Worm (Caenorhabditis elegans) whole organism, early embryonic: ENCODE data around the gene rpl-43.
A peak's percentile ranks its signal among the peaks of the same experiment; 100 is the strongest.

ENCODE experiments used
- B0310.2 ChIP-seq: sonication (generic microtip); optimal IDR thresholded peaks from 2 replicates; lab custom pipeline; 2016; ENCODE audit warnings: mild to moderate bottlenecking, missing genetic modification characterization, missing compliant biosample characterization
- F13C5.2 ChIP-seq: sonication (generic microtip); optimal IDR thresholded peaks from 2 replicates; lab custom pipeline; 2017; ENCODE audit warnings: mild to moderate bottlenecking, missing genetic modification characterization, inconsistent platforms, missing compliant biosample characterization
- aly-1 ChIP-seq: sonication (generic microtip); optimal IDR thresholded peaks from 2 replicates; lab custom pipeline; 2016; ENCODE audit warnings: missing genetic modification characterization, missing compliant biosample characterization
- ama-1 ChIP-seq: fragments of 150-350 bp; optimal IDR thresholded peaks from 2 replicates; lab custom pipeline; 2014
- ceh-13 ChIP-seq: fragments of 200-800 bp; sonication (Bioruptor generic); optimal IDR thresholded peaks from 2 replicates; lab custom pipeline; 2018; ENCODE audit warnings: mild to moderate bottlenecking, missing genetic modification characterization, missing compliant biosample characterization
- ceh-36 ChIP-seq: sonication (generic microtip); optimal IDR thresholded peaks from 2 replicates; lab custom pipeline; 2016; ENCODE audit warnings: missing genetic modification characterization, inconsistent platforms, missing compliant biosample characterization
- ets-7 ChIP-seq: sonication (generic microtip); optimal IDR thresholded peaks from 2 replicates; lab custom pipeline; 2016; ENCODE audit warnings: missing genotype, missing genetic modification characterization, missing compliant biosample characterization
- flt-1 ChIP-seq: fragments of 200-800 bp; sonication (Bioruptor generic); IDR thresholded peaks from 2 replicates; pipeline ENCODE4 v1.3.6; 2022; ENCODE audit warnings: missing genetic modification characterization, missing compliant biosample characterization
- hmbx-1 ChIP-seq: sonication (generic microtip); optimal IDR thresholded peaks from 2 replicates; lab custom pipeline; 2016; ENCODE audit warnings: mild to moderate bottlenecking, missing genetic modification characterization, missing compliant biosample characterization
- hmg-4 ChIP-seq: fragments of 200-800 bp; sonication (Bioruptor generic); optimal IDR thresholded peaks from 2 replicates; lab custom pipeline; 2018; ENCODE audit warnings: mild to moderate bottlenecking, missing genetic modification characterization, missing compliant biosample characterization
- hnd-1 ChIP-seq: sonication (generic microtip); optimal IDR thresholded peaks from 2 replicates; lab custom pipeline; 2016; ENCODE audit warnings: missing genetic modification characterization, missing compliant biosample characterization
- pes-1 ChIP-seq: fragments of 200-800 bp; sonication (Bioruptor generic); IDR thresholded peaks from 2 replicates; pipeline ENCODE4 v1.3.6; 2022; ENCODE audit warnings: missing genetic modification reagents, missing genetic modification characterization, missing compliant biosample characterization
- scrt-1 ChIP-seq: fragments of 200-800 bp; sonication (Bioruptor generic); IDR thresholded peaks from 2 replicates; pipeline ENCODE4 v1.3.6; 2022; ENCODE audit warnings: missing genetic modification characterization, missing compliant biosample characterization
- sea-1 ChIP-seq: fragments of 200-800 bp; sonication (Bioruptor generic); conservative IDR thresholded peaks from 2 replicates; pipeline ENCODE4 v1.3.6; 2022; ENCODE audit warnings: missing genetic modification characterization, missing compliant biosample characterization
- tbx-11 ChIP-seq: fragments of 200-800 bp; sonication (Bioruptor generic); IDR thresholded peaks from 2 replicates; pipeline ENCODE4 v1.3.6; 2022; ENCODE audit warnings: missing genetic modification characterization, missing compliant biosample characterization
- tbx-37 ChIP-seq: fragments of 200-800 bp; sonication (Bioruptor generic); conservative IDR thresholded peaks from 2 replicates; pipeline ENCODE4 v1.3.6; 2022; ENCODE audit warnings: missing genetic modification reagents, missing genetic modification characterization, missing compliant biosample characterization
- tra-4 ChIP-seq: sonication (generic microtip); optimal IDR thresholded peaks from 2 replicates; lab custom pipeline; 2017; ENCODE audit warnings: missing genetic modification characterization, missing compliant biosample characterization

The rpl-43 gene

ce11 chrII:14132733-14133132 is 22.4 kb upstream of the rpl-43 start, which contains the start of gene algn-3:
Gene algn-3, minus strand, starts transcription at chrII:14132833.
- TF ChIP-seq ama-1 = no peak
- TF ChIP-seq scrt-1 = no peak
- no peak for TF ChIP-seq B0310.2 (tag; lab: Kevin White, UChicago)
- no peak for TF ChIP-seq hnd-1 (tag; lab: Kevin White, UChicago)
- TF ChIP-seq tbx-37 (GFP tag; lab: Robert Waterston, UW) = no peak

- TF ChIP-seq tra-4 (tag; lab: Kevin White, UChicago) (no peak), B0310.2 (tag; lab: Kevin White, UChicago) (no peak), tbx-37 (GFP tag; lab: Robert Waterston, UW) (no peak), sea-1 (GFP tag; lab: Robert Waterston, UW) (no peak), hnd-1 (tag; lab: Kevin White, UChicago) (no peak), tbx-11 (GFP tag; lab: Robert Waterston, UW) (no peak), pes-1 (GFP tag; lab: Robert Waterston, UW) (no peak), aly-1 (no peak), ama-1 (no peak), hmg-4 (no peak), ceh-13 (GFP tag; lab: Kevin White, UChicago) (no peak), flt-1 (no peak), ets-7 (tag; lab: Kevin White, UChicago) (no peak), scrt-1 (no peak)
These were observed 18.8 kb upstream of the rpl-43 start for ce11 chrII:14136302-14136701.

- TF ChIP-seq pes-1 (GFP tag; lab: Robert Waterston, UW) (no peak), ama-1 (no peak), aly-1 (no peak), scrt-1 (no peak), F13C5.2 (tag; lab: Kevin White, UChicago) (no peak), tbx-11 (GFP tag; lab: Robert Waterston, UW) (no peak), hmg-4 (no peak), ceh-36 (no peak), sea-1 (GFP tag; lab: Robert Waterston, UW) (no peak), ets-7 (tag; lab: Kevin White, UChicago) (no peak), ceh-13 (GFP tag; lab: Kevin White, UChicago) (no peak), B0310.2 (tag; lab: Kevin White, UChicago) (no peak), tra-4 (tag; lab: Kevin White, UChicago) (no peak), hnd-1 (tag; lab: Kevin White, UChicago) (no peak), hmbx-1 (tag; lab: Kevin White, UChicago) (no peak), flt-1 (no peak), tbx-37 (GFP tag; lab: Robert Waterston, UW) (no peak)
These were observed 17.6 kb upstream of the rpl-43 start, which contains the start of gene K09E4.1 for ce11 chrII:14137538-14137937. Gene K09E4.1, plus strand, starts transcription at chrII:14137838.

- TF ChIP-seq ets-7 (tag; lab: Kevin White, UChicago) = no peak
- TF ChIP-seq scrt-1 = no peak
- TF ChIP-seq tbx-37 (GFP tag; lab: Robert Waterston, UW) = no peak
- TF ChIP-seq hmg-4 = no peak
- no peak for TF ChIP-seq hmbx-1 (tag; lab: Kevin White, UChicago)
- no peak for TF ChIP-seq ceh-13 (GFP tag; lab: Kevin White, UChicago)
- TF ChIP-seq flt-1 = no peak
- TF ChIP-seq hnd-1 (tag; lab: Kevin White, UChicago) = no peak
- TF ChIP-seq F13C5.2 (tag; lab: Kevin White, UChicago) = no peak
- TF ChIP-seq pes-1 (GFP tag; lab: Robert Waterston, UW) = no peak
- no peak for TF ChIP-seq ama-1
These were observed 16.2 kb upstream of the rpl-43 start for ce11 chrII:14138849-14139419.

ce11 chrII:14142098-14142554 is 13.0 kb upstream of the rpl-43 start, which contains the start of gene cacn-1:
Gene cacn-1, minus strand, starts transcription at chrII:14142148.
- 0 out of 2 replicates have a peak, but pooled peaks have one; percentile 21 for TF ChIP-seq flt-1

ce11 chrII:14143838-14144268 is 11.2 kb upstream of the rpl-43 start, which contains the start of gene W03H9.2:
Gene W03H9.2, minus strand, starts transcription at chrII:14143869.
- TF ChIP-seq scrt-1 = no peak
- 0 out of 2 replicates have a peak, but pooled peaks have one; percentile 19 for TF ChIP-seq tbx-11 (GFP tag; lab: Robert Waterston, UW)
- TF ChIP-seq ama-1 = no peak
- no peak for TF ChIP-seq ceh-36
- peak; percentile 55 for TF ChIP-seq hnd-1 (tag; lab: Kevin White, UChicago)
- peak; percentile 52 for TF ChIP-seq ceh-13 (GFP tag; lab: Kevin White, UChicago)
- TF ChIP-seq tra-4 (tag; lab: Kevin White, UChicago) = no peak
- no peak for TF ChIP-seq sea-1 (GFP tag; lab: Robert Waterston, UW)
- peak; percentile 56 for TF ChIP-seq hmbx-1 (tag; lab: Kevin White, UChicago)
- TF ChIP-seq aly-1 = peak; percentile 46
- TF ChIP-seq ets-7 (tag; lab: Kevin White, UChicago) = peak; percentile 68
- TF ChIP-seq hmg-4 = peak; percentile 68
- TF ChIP-seq flt-1 = 0 out of 2 replicates have a peak, but pooled peaks have one; percentile 49
- TF ChIP-seq pes-1 (GFP tag; lab: Robert Waterston, UW) = peak; percentile 76
- TF ChIP-seq F13C5.2 (tag; lab: Kevin White, UChicago) = peak; percentile 77
- TF ChIP-seq tbx-37 (GFP tag; lab: Robert Waterston, UW) = peak; percentile 68; the same call in 1 of the 2 replicates
- TF ChIP-seq B0310.2 (tag; lab: Kevin White, UChicago) = peak; percentile 70

ce11 chrII:14150031-14150430 is 5.1 kb upstream of the rpl-43 start, which contains the start of gene W03H9.1:
Gene W03H9.1, minus strand, starts transcription at chrII:14150131.
- TF ChIP-seq F13C5.2 (tag; lab: Kevin White, UChicago) = no peak
- TF ChIP-seq hnd-1 (tag; lab: Kevin White, UChicago) = no peak
- TF ChIP-seq hmbx-1 (tag; lab: Kevin White, UChicago) = no peak
- no peak for TF ChIP-seq scrt-1
- TF ChIP-seq flt-1 = no peak
- no peak for TF ChIP-seq tbx-37 (GFP tag; lab: Robert Waterston, UW)
- no peak for TF ChIP-seq sea-1 (GFP tag; lab: Robert Waterston, UW)
- no peak for TF ChIP-seq ets-7 (tag; lab: Kevin White, UChicago)
- TF ChIP-seq ceh-36 = no peak
- TF ChIP-seq B0310.2 (tag; lab: Kevin White, UChicago) = no peak
- no peak for TF ChIP-seq tra-4 (tag; lab: Kevin White, UChicago)
- TF ChIP-seq ceh-13 (GFP tag; lab: Kevin White, UChicago) = no peak
- no peak for TF ChIP-seq pes-1 (GFP tag; lab: Robert Waterston, UW)
- TF ChIP-seq ama-1 = no peak
- TF ChIP-seq tbx-11 (GFP tag; lab: Robert Waterston, UW) = no peak
- TF ChIP-seq aly-1 = no peak
- TF ChIP-seq hmg-4 = no peak
